Fruit fly (Drosophila melanogaster) whole organism, embryonic: ENCODE measurements around the gene Gdh.
A peak's percentile ranks its signal among the peaks of the same experiment; 100 is the strongest.

Source experiments
- Atf-2 ChIP-seq: fragments of 200-800 bp; sonication (Bioruptor generic); optimal IDR thresholded peaks from 2 replicates; lab custom pipeline; 2016; ENCODE audit warnings: missing biosample characterization, missing genetic modification characterization
- Atf6 ChIP-seq: fragments of 200-800 bp; sonication (Bioruptor generic); IDR thresholded peaks from 2 replicates; pipeline ENCODE4 v1.3.6; 2022; ENCODE audit warnings: missing biosample characterization, missing genetic modification characterization
- B-H1 ChIP-seq: fragments of 200-800 bp; sonication (Bioruptor generic); IDR thresholded peaks from 3 replicates; pipeline ENCODE4 v1.3.6; 2022; ENCODE audit warnings: missing biosample characterization, missing genetic modification characterization
- Blimp-1 ChIP-seq: fragments of 200-800 bp; sonication (Bioruptor generic); optimal IDR thresholded peaks from 3 replicates; lab custom pipeline; 2018; ENCODE audit warnings: missing biosample characterization, missing genetic modification characterization, mild to moderate bottlenecking, moderate library complexity, missing genetic modification reagents
- CG10267 ChIP-seq: fragments of 200-800 bp; sonication (Bioruptor generic); optimal IDR thresholded peaks from 2 replicates; lab custom pipeline; 2018; ENCODE audit warnings: missing biosample characterization, mild to moderate bottlenecking, missing genetic modification characterization, moderate library complexity
- CG10565 ChIP-seq: fragments of 200-800 bp; sonication (Bioruptor generic); optimal IDR thresholded peaks from 3 replicates; lab custom pipeline; 2016; ENCODE audit warnings: missing biosample characterization, mild to moderate bottlenecking, missing genetic modification characterization
- CG11560 ChIP-seq: fragments of 200-800 bp; sonication (Bioruptor generic); IDR thresholded peaks from 3 replicates; pipeline ENCODE4 v1.3.6; 2022; ENCODE audit warnings: missing biosample characterization, missing genetic modification characterization
- CG12942 ChIP-seq: fragments of 200-800 bp; sonication (Bioruptor generic); optimal IDR thresholded peaks from 3 replicates; lab custom pipeline; 2016; ENCODE audit warnings: missing biosample characterization, missing genetic modification characterization
- CG14710 ChIP-seq: fragments of 200-800 bp; sonication (Bioruptor generic); optimal IDR thresholded peaks from 3 replicates; lab custom pipeline; 2019; ENCODE audit warnings: missing biosample characterization, mild to moderate bottlenecking, missing genetic modification characterization, moderate library complexity
- CG14965 ChIP-seq: fragments of 200-800 bp; sonication (Bioruptor generic); optimal IDR thresholded peaks from 2 replicates; lab custom pipeline; 2016; ENCODE audit warnings: missing biosample characterization, missing genetic modification characterization, borderline replicate concordance
- CG15696 ChIP-seq: fragments of 200-800 bp; sonication (Bioruptor generic); optimal IDR thresholded peaks from 2 replicates; lab custom pipeline; 2019; ENCODE audit warnings: missing biosample characterization, mild to moderate bottlenecking, missing genetic modification characterization, moderate library complexity
- CG1602 ChIP-seq: fragments of 200-800 bp; sonication (Bioruptor generic); optimal IDR thresholded peaks from 3 replicates; lab custom pipeline; 2016; ENCODE audit warnings: missing biosample characterization, missing genetic modification characterization
- CG2116 ChIP-seq: fragments of 200-800 bp; sonication (Bioruptor generic); optimal IDR thresholded peaks from 3 replicates; lab custom pipeline; 2018; ENCODE audit warnings: missing biosample characterization, mild to moderate bottlenecking, missing genetic modification characterization
- CG6689 ChIP-seq: fragments of 200-800 bp; sonication (Bioruptor generic); IDR thresholded peaks from 2 replicates; pipeline ENCODE4 v1.3.6; 2022; ENCODE audit warnings: missing biosample characterization, missing genetic modification characterization
- CG7786 ChIP-seq: fragments of 200-800 bp; sonication (Bioruptor generic); optimal IDR thresholded peaks from 2 replicates; lab custom pipeline; 2016; ENCODE audit warnings: missing biosample characterization, missing genetic modification characterization
- CG8765 ChIP-seq: fragments of 200-800 bp; sonication (Bioruptor generic); IDR thresholded peaks from 2 replicates; pipeline ENCODE4 v1.3.6; 2022; ENCODE audit warnings: missing biosample characterization, missing genetic modification characterization
- CG8924 ChIP-seq: fragments of 200-800 bp; optimal IDR thresholded peaks from 3 replicates; lab custom pipeline; 2019; ENCODE audit warnings: missing biosample characterization, mild to moderate bottlenecking, missing genetic modification characterization, moderate library complexity
- CG9609 ChIP-seq: fragments of 200-800 bp; sonication (Bioruptor generic); optimal IDR thresholded peaks from 3 replicates; lab custom pipeline; 2016; ENCODE audit warnings: missing biosample characterization, missing genetic modification characterization
- Deaf1 ChIP-seq: fragments of 200-800 bp; optimal IDR thresholded peaks from 3 replicates; lab custom pipeline; 2019; ENCODE audit warnings: missing biosample characterization, mild to moderate bottlenecking, missing genetic modification characterization, moderate library complexity
- H15 ChIP-seq: fragments of 200-800 bp; sonication (Bioruptor generic); IDR thresholded peaks from 3 replicates; pipeline ENCODE4 v1.3.6; 2022; ENCODE audit warnings: missing biosample characterization, missing genetic modification characterization
- HHEX ChIP-seq: fragments of 200-800 bp; sonication (Bioruptor generic); optimal IDR thresholded peaks from 3 replicates; lab custom pipeline; 2017; ENCODE audit warnings: missing biosample characterization, mild to moderate bottlenecking, missing genetic modification characterization, missing genetic modification reagents
- Hmx ChIP-seq: fragments of 200-800 bp; sonication (Bioruptor generic); optimal IDR thresholded peaks from 2 replicates; lab custom pipeline; 2016; ENCODE audit warnings: missing biosample characterization, missing genetic modification characterization
- Jarid2 ChIP-seq: fragments of 200-800 bp; sonication (Bioruptor generic); optimal IDR thresholded peaks from 3 replicates; lab custom pipeline; 2017; ENCODE audit warnings: mild to moderate bottlenecking, missing biosample characterization, missing genetic modification reagents, missing genetic modification characterization
- NK7.1 ChIP-seq: fragments of 200-800 bp; sonication (Bioruptor generic); optimal IDR thresholded peaks from 3 replicates; lab custom pipeline; 2016; ENCODE audit warnings: missing biosample characterization, missing genetic modification characterization
- Tbp ChIP-seq: fragments of >200 bp; optimal IDR thresholded peaks from 2 replicates; lab custom pipeline; 2018; ENCODE audit warnings: missing biosample characterization, missing genetic modification characterization
- bsh ChIP-seq, 2 experiments: fragments of 200-800 bp; sonication (Bioruptor generic); optimal IDR thresholded peaks; 2 replicates each; lab custom pipeline; 2017 to 2018; ENCODE audit warnings: mild to moderate bottlenecking in 2 of 2, missing biosample characterization in 2 of 2, missing genetic modification characterization in 2 of 2, moderate library complexity in 1 of 2
- crc ChIP-seq: fragments of 200-800 bp; sonication (Bioruptor generic); optimal IDR thresholded peaks from 2 replicates; lab custom pipeline; 2016; ENCODE audit warnings: missing biosample characterization, missing genetic modification characterization
- crp ChIP-seq, 2 experiments: fragments of 200-800 bp; sonication (Bioruptor generic); optimal IDR thresholded peaks; 2 replicates in 1 of 2; 3 replicates in 1 of 2; lab custom pipeline; 2017; ENCODE audit warnings: missing biosample characterization in 2 of 2, missing genetic modification characterization in 2 of 2, mild to moderate bottlenecking in 1 of 2, moderate library complexity in 1 of 2
- dan ChIP-seq: fragments of 200-800 bp; sonication (Bioruptor generic); IDR thresholded peaks from 2 replicates; pipeline ENCODE4 v1.3.6; 2022; ENCODE audit warnings: missing biosample characterization, missing genetic modification characterization
- dimm ChIP-seq: fragments of 200-800 bp; sonication (Bioruptor generic); IDR thresholded peaks from 2 replicates; pipeline ENCODE4 v1.3.6; 2022; ENCODE audit warnings: missing biosample characterization, missing genetic modification characterization
- dmrt11E ChIP-seq: fragments of 200-800 bp; sonication (Bioruptor generic); optimal IDR thresholded peaks from 3 replicates; lab custom pipeline; 2018; ENCODE audit warnings: missing biosample characterization, mild to moderate bottlenecking, missing genetic modification characterization, moderate library complexity
- en ChIP-seq: fragments of 200-800 bp; sonication (Bioruptor generic); optimal IDR thresholded peaks from 2 replicates; lab custom pipeline; 2016; ENCODE audit warnings: missing biosample characterization, missing genetic modification characterization
- maf-S ChIP-seq: fragments of 200-800 bp; sonication (Bioruptor generic); optimal IDR thresholded peaks from 2 replicates; lab custom pipeline; 2016; ENCODE audit warnings: missing biosample characterization, missing genetic modification characterization
- mirr ChIP-seq: fragments of 200-800 bp; sonication (Bioruptor generic); optimal IDR thresholded peaks from 3 replicates; lab custom pipeline; 2018; ENCODE audit warnings: missing biosample characterization, mild to moderate bottlenecking, missing genetic modification characterization
- sc ChIP-seq, 3 experiments: fragments of >200 bp in 2 of 3; fragments of 200-800 bp in 1 of 3; sonication (Bioruptor generic) in 1 of 3; optimal IDR thresholded peaks; 2 replicates in 2 of 3; 3 replicates in 1 of 3; lab custom pipeline; 2017; ENCODE audit warnings: mild to moderate bottlenecking in 1 of 3, missing biosample characterization in 1 of 3, missing genetic modification characterization in 1 of 3, missing genetic modification reagents in 1 of 3
- ssp ChIP-seq: fragments of 200-800 bp; sonication (Bioruptor generic); IDR thresholded peaks from 2 replicates; pipeline ENCODE4 v1.3.6; 2022; ENCODE audit warnings: missing biosample characterization, missing genetic modification characterization
- trh ChIP-seq: fragments of 200-800 bp; sonication (Bioruptor generic); optimal IDR thresholded peaks from 2 replicates; lab custom pipeline; 2016; ENCODE audit warnings: missing biosample characterization, missing genetic modification characterization
- wor ChIP-seq: fragments of 200-800 bp; sonication (Bioruptor generic); IDR thresholded peaks from 2 replicates; pipeline ENCODE4 v1.3.6; 2022; ENCODE audit warnings: missing biosample characterization, missing genetic modification characterization
- zen2 ChIP-seq: fragments of 200-800 bp; sonication (Bioruptor generic); IDR thresholded peaks from 3 replicates; pipeline ENCODE4 v1.3.6; 2022; ENCODE audit warnings: missing biosample characterization, missing genetic modification characterization; ENCODE audit not compliant: partially characterized antibody

The Gdh gene

dm6 chr3R:23922502-23923350 lies 20.2 kb downstream of the Gdh start, which contains the start of the genes sba and CG31141 (continued):
- TF ChIP-seq en (GFP tag; lab: Kevin White, UChicago) (no peak), zen2 (peak; percentile 86), CG8765 (GFP tag; lab: Robert Waterston, UW) (no peak), Deaf1 (tag; lab: Kevin White, UChicago) (peak; percentile 72), ssp (GFP tag; lab: Robert Waterston, UW) (no peak), dimm (no peak), CG9609 (GFP tag; lab: Kevin White, UChicago) (no peak), CG11560 (tag; lab: Robert Waterston, UW) (no peak), dmrt11E (tag; lab: Kevin White, UChicago) (no peak), CG7786 (GFP tag; lab: Kevin White, UChicago) (no peak), CG12942 (GFP tag; lab: Kevin White, UChicago) (no peak), trh (GFP tag; lab: Kevin White, UChicago) (no peak), CG10267 (tag; lab: Kevin White, UChicago) (peak; percentile 15), B-H1 (GFP tag; lab: Robert Waterston, UW) (no peak), Jarid2 (GFP tag; lab: Kevin White, UChicago) (peak; percentile 90), wor (no peak), NK7.1 (GFP tag; lab: Kevin White, UChicago) (no peak), Atf6 (no peak), crp (GFP tag; optimal IDR thresholded peaks at IDR 0.05; lab: Kevin White, UChicago) (no peak), maf-S (GFP tag; lab: Kevin White, UChicago) (no peak), mirr (GFP tag; lab: Kevin White, UChicago) (peak; percentile 42), sc (optimal IDR thresholded peaks at IDR 0.05; lab: Kevin White, UChicago) (no peak), sc (GFP tag; optimal IDR thresholded peaks at IDR 0.05; lab: Kevin White, UChicago) (no peak), CG8924 (tag; lab: Kevin White, UChicago) (peak; percentile 54), CG1602 (GFP tag; lab: Kevin White, UChicago) (no peak), Hmx (GFP tag; lab: Kevin White, UChicago) (no peak), CG15696 (tag; lab: Kevin White, UChicago) (peak; percentile 2), Blimp-1 (peak; percentile 38), CG14710 (tag; lab: Kevin White, UChicago) (peak; percentile 35), H15 (no peak), CG10565 (GFP tag; lab: Kevin White, UChicago) (no peak), crc (no peak), CG6689 (no peak), HHEX (GFP tag; lab: Kevin White, UChicago) (no peak), dan (no peak), bsh (GFP tag; optimal IDR thresholded peaks at IDR 0.05; lab: Kevin White, UChicago) (peak in 1 of 2 experiments; percentile 3), Atf-2 (GFP tag; lab: Kevin White, UChicago) (no peak), CG2116 (GFP tag; lab: Kevin White, UChicago) (peak; percentile 34), CG14965 (GFP tag; lab: Kevin White, UChicago) (no peak), Tbp (GFP tag; lab: Kevin White, UChicago) (no peak)
